Worm (Caenorhabditis elegans) whole organism, L1 larva: ENCODE data around the gene Y37E11AM.4.

ENCODE experiments used
- blmp-1 ChIP-seq: fragments of 150-350 bp; optimal IDR thresholded peaks from 2 replicates; lab custom pipeline; 2014; ENCODE audit warnings: missing biosample characterization, missing genetic modification characterization
- ceh-8 ChIP-seq: fragments of 200-800 bp; sonication (Bioruptor generic); optimal IDR thresholded peaks from 2 replicates; lab custom pipeline; 2018; ENCODE audit warnings: mild to moderate bottlenecking, missing genetic modification characterization, moderate library complexity, missing compliant biosample characterization
- ceh-82 ChIP-seq, 3 experiments: fragments of 150-350 bp in 1 of 3; sonication (generic microtip) in 2 of 3; optimal IDR thresholded peaks; 2 replicates each; lab custom pipeline; 2014 to 2017; ENCODE audit warnings: missing biosample characterization in 3 of 3, missing genetic modification characterization in 3 of 3
- ces-1 ChIP-seq: fragments of 150-350 bp; optimal IDR thresholded peaks from 2 replicates; lab custom pipeline; 2014; ENCODE audit warnings: missing biosample characterization, missing genetic modification reagents, missing genetic modification characterization
- egl-27 ChIP-seq, 2 experiments: fragments of 150-350 bp in 1 of 2; sonication (generic microtip); optimal IDR thresholded peaks; 3 replicates each; lab custom pipeline; 2017 to 2018; ENCODE audit warnings: missing biosample characterization in 2 of 2, missing genetic modification characterization in 2 of 2, missing genetic modification reagents in 2 of 2
- elt-3 ChIP-seq, 6 experiments: fragments of 150-350 bp in 1 of 6; sonication (generic microtip); optimal IDR thresholded peaks; 2 replicates each; lab custom pipeline; 2017 to 2018; ENCODE audit warnings: missing biosample characterization in 6 of 6, missing genetic modification characterization in 6 of 6, inconsistent platforms in 1 of 6
- jun-1 ChIP-seq: fragments of 150-350 bp; optimal IDR thresholded peaks from 2 replicates; lab custom pipeline; 2014; ENCODE audit warnings: missing biosample characterization, missing genetic modification reagents, missing genetic modification characterization
- nhr-28 ChIP-seq: fragments of 150-350 bp; optimal IDR thresholded peaks from 2 replicates; lab custom pipeline; 2014; ENCODE audit warnings: missing biosample characterization, missing genetic modification characterization
- nhr-77 ChIP-seq: fragments of 150-350 bp; optimal IDR thresholded peaks from 2 replicates; lab custom pipeline; 2014; ENCODE audit warnings: missing biosample characterization, missing genetic modification characterization
- skn-1 ChIP-seq: fragments of 150-350 bp; optimal IDR thresholded peaks from 2 replicates; lab custom pipeline; 2014; ENCODE audit warnings: missing biosample characterization, missing genetic modification characterization
- tbx-2 ChIP-seq: sonication (generic microtip); optimal IDR thresholded peaks from 2 replicates; lab custom pipeline; 2016; ENCODE audit warnings: missing genetic modification characterization, missing compliant biosample characterization
- zag-1 ChIP-seq: fragments of 150-350 bp; optimal IDR thresholded peaks from 2 replicates; lab custom pipeline; 2014; ENCODE audit warnings: missing biosample characterization, missing genetic modification characterization
- ztf-11 ChIP-seq, 2 experiments: sonication (generic microtip); optimal IDR thresholded peaks; 2 replicates each; lab custom pipeline; 2016 to 2017; ENCODE audit warnings: missing genetic modification characterization in 2 of 2, missing biosample characterization in 1 of 2, missing compliant biosample characterization in 1 of 2

- TF ChIP-seq nhr-77 (tag; lab: Kevin White, UChicago) (no peak), jun-1 (tag; lab: Kevin White, UChicago) (no peak), skn-1 (tag; lab: Kevin White, UChicago) (no peak), ceh-82 (tag; optimal IDR thresholded peaks at IDR 0.05; lab: Kevin White, UChicago) (no peak), ztf-11 (tag; optimal IDR thresholded peaks at IDR 0.05; lab: Kevin White, UChicago) (no peak), ceh-8 (GFP tag; lab: Kevin White, UChicago) (no peak), nhr-28 (tag; lab: Kevin White, UChicago) (no peak), blmp-1 (tag; lab: Kevin White, UChicago) (no peak), tbx-2 (tag; lab: Kevin White, UChicago) (no peak), ces-1 (no peak), egl-27 (tag; optimal IDR thresholded peaks at IDR 0.05; lab: Kevin White, UChicago) (no peak), zag-1 (tag; lab: Kevin White, UChicago) (no peak), elt-3 (tag; optimal IDR thresholded peaks at IDR 0.05; lab: Kevin White, UChicago) (no peak)
These were observed 23.2 kb upstream of the Y37E11AM.4 start for ce11 chrIV:3745806-3746205.
